Fruit fly (Drosophila melanogaster) whole organism, wandering third instar larva: ENCODE data around the gene Dus1.
A peak's percentile ranks its signal among the peaks of the same experiment; 100 is the strongest.

Experiments used
- Dfd ChIP-seq: fragments of >200 bp; optimal IDR thresholded peaks from 2 replicates; lab custom pipeline; 2017; ENCODE audit warnings: missing biosample characterization, missing genetic modification characterization
- Dif ChIP-seq: fragments of 200-275, 200-300 bp; sonication (Bioruptor generic); optimal IDR thresholded peaks from 2 replicates; lab custom pipeline; 2018; ENCODE audit warnings: missing biosample characterization, missing genetic modification characterization; ENCODE audit not compliant: partially characterized antibody
- Hnf4 ChIP-seq: fragments of 200-800 bp; sonication (Bioruptor generic); optimal IDR thresholded peaks from 2 replicates; lab custom pipeline; 2016; ENCODE audit warnings: missing biosample characterization, mild to moderate bottlenecking, missing genetic modification characterization
- Myc ChIP-seq: fragments of >200 bp; optimal IDR thresholded peaks from 2 replicates; lab custom pipeline; 2017
- foxo ChIP-seq, 2 experiments: fragments of 200-800 bp; sonication (Bioruptor generic); optimal IDR thresholded peaks; 2 replicates in 1 of 2; 3 replicates in 1 of 2; lab custom pipeline; 2016 to 2017; ENCODE audit warnings: missing biosample characterization in 2 of 2, missing genetic modification characterization in 2 of 2
- psq ChIP-seq: fragments of 200-800 bp; sonication (Bioruptor generic); optimal IDR thresholded peaks from 3 replicates; lab custom pipeline; 2017; ENCODE audit warnings: missing biosample characterization, mild to moderate bottlenecking, missing genetic modification characterization, moderate library complexity
- sv ChIP-seq: fragments of 200-800 bp; sonication (Bioruptor generic); optimal IDR thresholded peaks from 3 replicates; lab custom pipeline; 2016; ENCODE audit warnings: missing biosample characterization, missing genetic modification characterization
- usp ChIP-seq: fragments of >200 bp; optimal IDR thresholded peaks from 2 replicates; lab custom pipeline; 2017; ENCODE audit warnings: missing biosample characterization, missing genetic modification characterization
- woc ChIP-seq: sonication (Bioruptor generic); optimal IDR thresholded peaks from 2 replicates; lab custom pipeline; 2016; ENCODE audit warnings: missing biosample characterization, mild to moderate bottlenecking, missing genetic modification characterization

DNA sequence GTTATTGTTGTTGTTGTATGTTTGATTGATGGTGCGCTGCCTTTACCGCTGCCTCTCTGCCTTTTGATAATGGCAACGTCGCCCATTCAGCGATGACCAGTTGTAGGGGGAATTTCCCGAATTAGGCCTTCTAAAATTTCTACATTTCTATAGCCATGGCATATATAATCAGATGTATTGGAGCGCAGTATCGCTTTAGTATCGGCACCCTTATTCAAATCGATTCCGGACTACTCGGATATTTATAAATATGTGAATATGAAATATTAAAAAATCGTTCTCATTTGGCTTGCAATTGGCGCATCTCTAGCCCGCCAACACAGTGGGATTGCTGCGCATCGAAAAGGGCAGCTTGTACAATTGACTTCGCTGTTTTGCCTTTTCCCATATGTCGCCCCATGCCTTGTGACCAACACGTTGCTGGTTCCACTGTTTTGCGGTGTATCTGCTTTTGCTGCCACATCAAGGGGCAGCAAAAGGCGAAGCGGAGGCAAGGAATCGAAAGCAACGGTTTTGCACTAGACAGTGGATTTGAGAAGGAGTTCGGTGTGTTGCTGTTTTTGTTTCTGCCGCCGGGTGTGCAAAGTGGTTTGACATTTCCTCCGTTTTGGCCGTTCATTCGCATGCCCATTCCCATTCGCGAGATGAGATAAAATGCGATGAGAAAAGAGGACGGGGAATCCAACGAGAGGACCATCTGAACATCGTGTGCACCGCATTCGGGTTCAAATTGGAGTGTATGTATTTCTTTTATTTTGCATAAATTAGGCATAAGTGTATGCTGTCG, 46.8 kb downstream of the Dus1 start:
- TF ChIP-seq Hnf4 (peak; percentile 79), psq (GFP tag; lab: Kevin White, UChicago) (peak; percentile 94), Dfd (GFP tag; lab: Kevin White, UChicago) (no peak), usp (GFP tag; lab: Kevin White, UChicago) (no peak), woc (GFP tag; lab: Kevin White, UChicago) (peak; percentile 96), foxo (GFP tag; optimal IDR thresholded peaks at IDR 0.05; lab: Kevin White, UChicago) (peak in 1 of 2 experiments; percentile 92), sv (peak; percentile 47), Myc (lab: Kevin White, UChicago) (peak; percentile 57), Dif (peak; percentile 34)
